Fruit fly (Drosophila melanogaster): Measurements from ENCODE around the gene CG5402.

- TF ChIP-seq Scr (GFP tag; IDR thresholded peaks at IDR 0.05; ENCODE audit: partially characterized antibody): no peak
- no peak for TF ChIP-seq hbn (GFP tag; IDR thresholded peaks at IDR 0.05; ENCODE audit: partially characterized antibody)
- TF ChIP-seq B-H1 (GFP tag; IDR thresholded peaks at IDR 0.05): no peak
- TF ChIP-seq CG9727 (GFP tag; optimal IDR thresholded peaks at IDR 0.05): no peak
- TF ChIP-seq hkb (optimal IDR thresholded peaks at IDR 0.05): no peak
- no peak for TF ChIP-seq hkb (GFP tag; IDR thresholded peaks at IDR 0.05)
- no peak for TF ChIP-seq Jarid2 (GFP tag; optimal IDR thresholded peaks at IDR 0.05)
Observed at dm6 chr3R:27463889-27464288, 38.9 kb downstream of the CG5402 start, which contains the start of gene CG13978.

All from whole organism, embryonic.